Worm (Caenorhabditis elegans): ENCODE results near the gene srh-32.

srh-32 gene

DNA sequence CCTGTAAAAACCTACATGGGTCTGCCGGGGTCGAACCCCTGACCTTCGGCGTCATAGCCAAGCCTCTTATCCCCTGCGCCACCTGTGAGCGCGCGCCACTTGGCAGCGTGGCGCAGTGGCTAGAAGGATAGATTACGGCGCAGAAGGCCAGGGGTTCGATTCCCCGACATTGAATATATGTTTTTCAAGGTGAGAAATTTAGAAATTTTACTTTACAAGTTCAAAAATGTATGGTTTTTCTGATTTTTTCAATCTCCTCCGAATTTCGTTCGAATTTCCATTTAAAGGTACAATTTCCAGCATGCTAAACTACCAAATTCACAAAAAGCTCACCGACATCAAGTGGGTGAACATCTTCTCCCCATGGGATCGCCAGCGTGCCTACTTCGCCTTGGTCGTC is 41.0 kb upstream of the srh-32 start, which contains the start of gene dgat-2:
Gene dgat-2 (plus strand): TSS at position 301 of the 400 bp plus-strand sequence.
- TF ChIP-seq grh-1 (GFP tag; IDR thresholded peaks at IDR 0.05) (no peak), hpl-2 (GFP tag; optimal IDR thresholded peaks at IDR 0.05) (no peak), aly-2 (tag; optimal IDR thresholded peaks at IDR 0.05) (no peak), unc-62 (GFP tag; optimal IDR thresholded peaks at IDR 0.05) (no peak), Y116A8C.19 (tag; optimal IDR thresholded peaks at IDR 0.05; ENCODE audit: borderline replicate concordance) (no peak), ceh-90 (tag; optimal IDR thresholded peaks at IDR 0.05) (no peak), lin-13 (GFP tag; optimal IDR thresholded peaks at IDR 0.05) (no peak), efl-3 (GFP tag; optimal IDR thresholded peaks at IDR 0.05) (no peak)

- no peak for TF ChIP-seq sptf-1 (tag; optimal IDR thresholded peaks at IDR 0.05)
- TF ChIP-seq lin-39 (tag; optimal IDR thresholded peaks at IDR 0.05) = no peak
- peak in 1 of 2 experiments; percentile 4 for TF ChIP-seq lin-35 (GFP tag; optimal IDR thresholded peaks at IDR 0.05)
- TF ChIP-seq fkh-10 (GFP tag; optimal IDR thresholded peaks at IDR 0.05) = no peak
- peak; percentile 93 for TF ChIP-seq elt-2 (tag; optimal IDR thresholded peaks at IDR 0.05)
- TF ChIP-seq pqm-1 (tag; optimal IDR thresholded peaks at IDR 0.05) = peak; percentile 69
- no peak for TF ChIP-seq vab-15 (tag; optimal IDR thresholded peaks at IDR 0.05)
- TF ChIP-seq fkh-8 (tag; optimal IDR thresholded peaks at IDR 0.05) = no peak
- TF ChIP-seq nhr-20 (tag; optimal IDR thresholded peaks at IDR 0.05) = peak; percentile 44
- no peak for TF ChIP-seq irx-1 (tag; optimal IDR thresholded peaks at IDR 0.05)
These were observed 38.8 kb upstream of the srh-32 start for ce11 chrV:17662260-17662659.

ce11 chrV:17664367-17664766 is 36.6 kb upstream of the srh-32 start:
- TF ChIP-seq nhr-20 (tag; optimal IDR thresholded peaks at IDR 0.05) (no peak), pax-3 (tag; optimal IDR thresholded peaks at IDR 0.05) (no peak), unc-98 (GFP tag; IDR thresholded peaks at IDR 0.05) (no peak)

DNA sequence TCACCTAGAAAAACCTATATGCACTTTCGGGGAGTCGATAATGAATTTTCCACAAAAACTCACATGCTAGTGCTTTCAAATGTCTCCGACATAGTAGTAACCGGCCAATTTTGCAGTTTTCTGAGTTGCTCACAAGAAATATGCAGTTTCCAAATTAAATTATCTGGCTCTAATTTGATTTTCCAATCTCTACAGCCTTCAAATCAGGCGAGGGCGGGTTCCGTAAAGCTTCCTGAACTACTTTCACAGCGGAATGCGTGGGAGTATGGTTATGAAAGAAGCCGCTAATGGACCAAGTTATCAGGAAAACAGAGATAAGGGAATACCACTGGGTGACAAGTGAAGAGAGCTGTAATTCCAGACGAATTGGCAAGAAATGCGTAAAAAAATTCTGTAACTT is 35.1 kb upstream of the srh-32 start, which contains the start of gene F59A1.11:
Gene F59A1.11 (minus strand): TSS at position 101 of the 400 bp plus-strand sequence.
- no peak for TF ChIP-seq F16B12.6 (tag; optimal IDR thresholded peaks at IDR 0.05)

DNA sequence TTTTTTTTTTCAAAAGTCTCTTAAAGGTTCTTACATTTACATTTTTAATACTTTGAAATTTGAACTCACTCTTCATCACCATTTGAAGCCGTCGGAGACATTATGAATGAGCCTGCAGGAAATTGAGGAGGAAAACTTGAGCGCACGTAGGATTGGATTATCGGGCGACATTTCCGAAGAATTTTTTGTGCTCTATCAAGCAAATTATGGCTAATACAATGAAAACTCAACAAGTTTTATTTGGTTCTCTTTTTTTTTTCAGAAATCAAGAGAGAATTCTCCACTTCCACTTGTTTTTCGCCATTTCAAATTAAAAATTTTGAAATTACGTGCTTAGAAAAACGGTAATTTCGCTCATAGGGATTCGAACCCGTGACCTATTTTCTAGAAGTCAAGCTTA is 33.3 kb upstream of the srh-32 start, which contains the start of gene F59A1.12:
Gene F59A1.12 (minus strand): TSS at position 101 of the 400 bp plus-strand sequence.
- TF ChIP-seq lin-14 (GFP tag; optimal IDR thresholded peaks at IDR 0.05) (no peak), dsc-1 (tag; optimal IDR thresholded peaks at IDR 0.05) (no peak), ceh-88 (GFP tag; IDR thresholded peaks at IDR 0.05) (no peak), unc-86 (tag; optimal IDR thresholded peaks at IDR 0.05) (no peak), nhr-12 (tag; optimal IDR thresholded peaks at IDR 0.05) (no peak), snu-23 (GFP tag; optimal IDR thresholded peaks at IDR 0.05) (no peak), lin-15B (tag; optimal IDR thresholded peaks at IDR 0.05) (no peak)

- no peak for TF ChIP-seq ceh-88 (GFP tag; IDR thresholded peaks at IDR 0.05)
- no peak for TF ChIP-seq nhr-84 (tag; optimal IDR thresholded peaks at IDR 0.05)
- no peak for TF ChIP-seq C34B4.2 (tag; optimal IDR thresholded peaks at IDR 0.05)
- TF ChIP-seq ceh-8 (GFP tag; optimal IDR thresholded peaks at IDR 0.05) = no peak
- no peak for TF ChIP-seq hlh-17 (GFP tag; optimal IDR thresholded peaks at IDR 0.05; ENCODE audit: borderline replicate concordance)
These were observed 32.5 kb upstream of the srh-32 start, which contains the start of gene str-89 for ce11 chrV:17668531-17668930. str-89 (plus strand) TSS chrV:17668831.

Data from whole organism, L1 larva.